Worm (Caenorhabditis elegans) whole organism, young adult: ENCODE data around the gene sax-2.

Experiments used
- B0019.2 ChIP-seq: fragments of 200-800 bp; sonication (Bioruptor generic); conservative IDR thresholded peaks from 2 replicates; pipeline ENCODE4 v1.3.6; 2022; ENCODE audit warnings: missing genetic modification reagents, missing genetic modification characterization, missing compliant biosample characterization
- F23B12.7 ChIP-seq: sonication (generic microtip); optimal IDR thresholded peaks from 2 replicates; lab custom pipeline; 2017; ENCODE audit warnings: missing genetic modification characterization, mild to moderate bottlenecking, missing compliant biosample characterization, antibody characterized with exemption, moderate library complexity; ENCODE audit not compliant: insufficient read depth
- F33H1.4 ChIP-seq: fragments of 200-800 bp; sonication (Bioruptor generic); IDR thresholded peaks from 2 replicates; pipeline ENCODE4 v1.3.6; 2022; ENCODE audit warnings: missing genetic modification reagents, missing genetic modification characterization, missing compliant biosample characterization
- F57A8.1 ChIP-seq: fragments of 200-800 bp; sonication (Bioruptor generic); optimal IDR thresholded peaks from 2 replicates; lab custom pipeline; 2018; ENCODE audit warnings: mild to moderate bottlenecking, missing genetic modification characterization, moderate library complexity, missing compliant biosample characterization
- K12H6.12 ChIP-seq: fragments of 200-800 bp; sonication (Bioruptor generic); optimal IDR thresholded peaks from 2 replicates; lab custom pipeline; 2018; ENCODE audit warnings: mild to moderate bottlenecking, missing genetic modification characterization, missing compliant biosample characterization
- T26A5.8 ChIP-seq: sonication (generic microtip); optimal IDR thresholded peaks from 2 replicates; lab custom pipeline; 2016; ENCODE audit warnings: missing genetic modification characterization, missing compliant biosample characterization
- ZK185.1 ChIP-seq: sonication (generic microtip); optimal IDR thresholded peaks from 2 replicates; lab custom pipeline; 2016; ENCODE audit warnings: mild to moderate bottlenecking, missing genetic modification characterization, missing compliant biosample characterization; ENCODE audit not compliant: poor library complexity, severe bottlenecking
- aptf-2 ChIP-seq: fragments of 200-800 bp; sonication (Bioruptor generic); conservative IDR thresholded peaks from 2 replicates; pipeline ENCODE4 v1.3.6; 2022; ENCODE audit warnings: missing genetic modification reagents, missing genetic modification characterization, missing compliant biosample characterization
- athp-1 ChIP-seq: sonication (generic microtip); optimal IDR thresholded peaks from 2 replicates; lab custom pipeline; 2017; ENCODE audit warnings: mild to moderate bottlenecking, missing genetic modification characterization, missing compliant biosample characterization
- attf-3 ChIP-seq: fragments of 200-800 bp; sonication (Bioruptor generic); conservative IDR thresholded peaks from 2 replicates; pipeline ENCODE4 v1.3.6; 2022; ENCODE audit warnings: missing genetic modification reagents, missing genetic modification characterization, missing compliant biosample characterization
- cebp-1 ChIP-seq, 2 experiments: fragments of 200-800 bp in 1 of 2; sonication (Bioruptor generic) in 1 of 2; sonication (generic microtip) in 1 of 2; IDR thresholded peaks in 1 of 2; optimal IDR thresholded peaks in 1 of 2; 2 replicates each; pipeline versions ENCODE4 v1.3.6 to Lab custom; 2017 to 2022; ENCODE audit warnings: missing compliant biosample characterization in 2 of 2, missing genetic modification characterization in 2 of 2, mild to moderate bottlenecking in 1 of 2, missing genetic modification reagents in 1 of 2, moderate library complexity in 1 of 2
- ceh-79 ChIP-seq: sonication (generic microtip); optimal IDR thresholded peaks from 2 replicates; lab custom pipeline; 2017; ENCODE audit warnings: mild to moderate bottlenecking, missing genetic modification characterization, missing compliant biosample characterization
- chd-7 ChIP-seq: sonication (generic microtip); optimal IDR thresholded peaks from 2 replicates; lab custom pipeline; 2016; ENCODE audit warnings: mild to moderate bottlenecking, missing genetic modification characterization, moderate library complexity, missing compliant biosample characterization
- dox-1 ChIP-seq: fragments of 200-800 bp; sonication (Bioruptor generic); IDR thresholded peaks from 2 replicates; pipeline ENCODE4 v1.3.6; 2022; ENCODE audit warnings: missing genetic modification reagents, missing genetic modification characterization, missing compliant biosample characterization
- dpff-1 ChIP-seq: sonication (generic microtip); optimal IDR thresholded peaks from 2 replicates; lab custom pipeline; 2017; ENCODE audit warnings: mild to moderate bottlenecking, missing genetic modification characterization, missing compliant biosample characterization
- efl-1 ChIP-seq: fragments of 150-350 bp; optimal IDR thresholded peaks from 2 replicates; lab custom pipeline; 2014; ENCODE audit warnings: missing biosample characterization, missing genetic modification reagents, missing genetic modification characterization
- egl-44 ChIP-seq: fragments of 200-800 bp; sonication (Bioruptor generic); IDR thresholded peaks from 2 replicates; pipeline ENCODE4 v1.3.6; 2022; ENCODE audit warnings: missing genetic modification reagents, missing genetic modification characterization, missing compliant biosample characterization
- egrh-3 ChIP-seq: fragments of 200-800 bp; sonication (Bioruptor generic); IDR thresholded peaks from 2 replicates; pipeline ENCODE4 v1.3.6; 2022; ENCODE audit warnings: missing genetic modification reagents, missing genetic modification characterization, missing compliant biosample characterization
- ekl-4 ChIP-seq: fragments of 200-800 bp; sonication (Bioruptor generic); IDR thresholded peaks from 2 replicates; pipeline ENCODE4 v1.3.6; 2022; ENCODE audit warnings: missing genetic modification reagents, missing genetic modification characterization, missing compliant biosample characterization
- gei-17 ChIP-seq: fragments of 200-800 bp; sonication (Bioruptor generic); optimal IDR thresholded peaks from 2 replicates; lab custom pipeline; 2018; ENCODE audit warnings: mild to moderate bottlenecking, missing genetic modification characterization, missing compliant biosample characterization
- hmg-1.2 ChIP-seq: fragments of 200-800 bp; sonication (Bioruptor generic); IDR thresholded peaks from 2 replicates; pipeline ENCODE4 v1.3.6; 2022; ENCODE audit warnings: missing genetic modification reagents, missing genetic modification characterization, missing compliant biosample characterization
- lag-1 ChIP-seq: fragments of 200-800 bp; sonication (Bioruptor generic); IDR thresholded peaks from 2 replicates; pipeline ENCODE4 v1.3.6; 2022; ENCODE audit warnings: missing genetic modification reagents, missing genetic modification characterization, missing compliant biosample characterization
- let-526 ChIP-seq: fragments of 200-800 bp; sonication (Bioruptor generic); IDR thresholded peaks from 2 replicates; pipeline ENCODE4 v1.3.6; 2022; ENCODE audit warnings: missing genetic modification reagents, missing genetic modification characterization, missing compliant biosample characterization
- lsl-1 ChIP-seq: fragments of 200-800 bp; sonication (Bioruptor generic); optimal IDR thresholded peaks from 2 replicates; lab custom pipeline; 2018; ENCODE audit warnings: mild to moderate bottlenecking, missing genetic modification characterization, moderate library complexity, missing compliant biosample characterization
- madf-10 ChIP-seq: sonication (generic microtip); optimal IDR thresholded peaks from 2 replicates; lab custom pipeline; 2016; ENCODE audit warnings: mild to moderate bottlenecking, missing genetic modification characterization, missing compliant biosample characterization
- madf-6 ChIP-seq: fragments of 200-800 bp; sonication (Bioruptor generic); IDR thresholded peaks from 2 replicates; pipeline ENCODE4 v1.3.6; 2022; ENCODE audit warnings: missing genetic modification reagents, missing genetic modification characterization, missing compliant biosample characterization
- madf-8 ChIP-seq: fragments of 200-800 bp; sonication (Bioruptor generic); conservative IDR thresholded peaks from 2 replicates; pipeline ENCODE4 v1.3.6; 2022; ENCODE audit warnings: missing genetic modification reagents, missing genetic modification characterization, missing compliant biosample characterization
- mcd-1 ChIP-seq: fragments of 200-800 bp; sonication (Bioruptor generic); IDR thresholded peaks from 2 replicates; pipeline ENCODE4 v1.3.6; 2022; ENCODE audit warnings: missing genetic modification reagents, missing genetic modification characterization, missing compliant biosample characterization
- nfyb-1 ChIP-seq: fragments of 200-800 bp; sonication (Bioruptor generic); IDR thresholded peaks from 2 replicates; pipeline ENCODE4 v1.3.6; 2022; ENCODE audit warnings: missing genetic modification reagents, missing genetic modification characterization, missing compliant biosample characterization
- nhr-80 ChIP-seq: sonication (generic microtip); optimal IDR thresholded peaks from 2 replicates; lab custom pipeline; 2016; ENCODE audit warnings: missing genetic modification characterization, missing compliant biosample characterization
- pha-4 ChIP-seq: fragments of 150-350 bp; sonication (generic microtip); optimal IDR thresholded peaks from 2 replicates; lab custom pipeline; 2014; ENCODE audit warnings: missing biosample characterization, missing genetic modification reagents, missing genetic modification characterization
- repo-1 ChIP-seq: sonication (generic microtip); optimal IDR thresholded peaks from 2 replicates; lab custom pipeline; 2017; ENCODE audit warnings: mild to moderate bottlenecking, missing genetic modification characterization, missing compliant biosample characterization
- rpc-1 ChIP-seq, 2 experiments: fragments of 150-350 bp in 1 of 2; sonication (generic microtip) in 1 of 2; optimal IDR thresholded peaks; 2 replicates each; lab custom pipeline; 2014 to 2018; ENCODE audit warnings: missing biosample characterization in 1 of 2, missing genetic modification characterization in 1 of 2, missing genetic modification reagents in 1 of 2, missing genotype in 1 of 2
- snpc-1.1 ChIP-seq: sonication (generic microtip); optimal IDR thresholded peaks from 2 replicates; lab custom pipeline; 2017; ENCODE audit warnings: missing genetic modification characterization, mild to moderate bottlenecking, missing compliant biosample characterization, antibody characterized with exemption, moderate library complexity, missing genotype, missing genetic modification reagents; ENCODE audit not compliant: insufficient read depth
- snpc-1.3 ChIP-seq: sonication (generic microtip); optimal IDR thresholded peaks from 2 replicates; lab custom pipeline; 2017; ENCODE audit warnings: missing genetic modification characterization, mild to moderate bottlenecking, missing compliant biosample characterization, antibody characterized with exemption, moderate library complexity, missing genotype, missing genetic modification reagents; ENCODE audit not compliant: insufficient read depth
- snpc-4 ChIP-seq, 5 experiments: fragments of 150-350 bp in 1 of 5; sonication (generic microtip) in 4 of 5; optimal IDR thresholded peaks; 2 replicates each; lab custom pipeline; 2014 to 2018; ENCODE audit warnings: missing genetic modification characterization in 5 of 5, missing biosample characterization in 3 of 5, antibody characterized with exemption in 2 of 5, mild to moderate bottlenecking in 2 of 5, missing compliant biosample characterization in 2 of 5, missing genotype in 2 of 5, moderate library complexity in 2 of 5, missing genetic modification reagents in 1 of 5
- tbx-9 ChIP-seq: sonication (generic microtip); optimal IDR thresholded peaks from 2 replicates; lab custom pipeline; 2016; ENCODE audit warnings: borderline replicate concordance, missing genetic modification characterization, inconsistent platforms, missing compliant biosample characterization
- tlf-1 ChIP-seq: fragments of 200-800 bp; sonication (Bioruptor generic); optimal IDR thresholded peaks from 2 replicates; lab custom pipeline; 2018; ENCODE audit warnings: mild to moderate bottlenecking, missing genetic modification characterization, missing compliant biosample characterization
- unc-62 ChIP-seq: fragments of 150-350 bp; optimal IDR thresholded peaks from 2 replicates; lab custom pipeline; 2014; ENCODE audit warnings: missing biosample characterization, missing genetic modification reagents, missing genetic modification characterization
- zfh-2 ChIP-seq: fragments of 200-800 bp; sonication (Bioruptor generic); conservative IDR thresholded peaks from 2 replicates; pipeline ENCODE4 v1.3.6; 2022; ENCODE audit warnings: missing genetic modification reagents, missing genetic modification characterization, missing compliant biosample characterization
- ztf-18 ChIP-seq: sonication (generic microtip); optimal IDR thresholded peaks from 2 replicates; lab custom pipeline; 2016; ENCODE audit warnings: missing genotype, mild to moderate bottlenecking, missing genetic modification characterization, missing compliant biosample characterization
- ztf-28 ChIP-seq: fragments of 200-800 bp; sonication (Bioruptor generic); IDR thresholded peaks from 2 replicates; pipeline ENCODE4 v1.3.6; 2022; ENCODE audit warnings: missing genetic modification reagents, missing genetic modification characterization, missing compliant biosample characterization

The sax-2 gene

ce11 chrIII:5106893-5107471 is 2.5 kb upstream of the sax-2 start, which contains the start of gene dpy-17:
Gene dpy-17 (plus strand): TSS chrIII:5107330.
- peak; percentile 35 for TF ChIP-seq repo-1
- TF ChIP-seq ztf-28, result no peak
- TF ChIP-seq, all 124 proteins: peak for 1

- TF ChIP-seq nfyb-1 (GFP tag; lab: Robert Waterston, UW) (no peak), snpc-4 (GFP tag; optimal IDR thresholded peaks at IDR 0.05; lab: Kevin White, UChicago) (no peak), snpc-4 (tag; optimal IDR thresholded peaks at IDR 0.05; lab: Kevin White, UChicago) (no peak), egrh-3 (peak; percentile 62; the same call in 1 of the 2 replicates), zfh-2 (GFP tag; lab: Robert Waterston, UW) (peak; percentile 83), athp-1 (tag; lab: Kevin White, UChicago) (no peak), B0019.2 (GFP tag; lab: Robert Waterston, UW) (no peak)
Measured at ce11 chrIII:5107959-5108358, 1.5 kb upstream of the sax-2 start.

- TF ChIP-seq nhr-80 (peak; percentile 47), snpc-4 (GFP tag; optimal IDR thresholded peaks at IDR 0.05; lab: Kevin White, UChicago) (no peak), snpc-4 (tag; optimal IDR thresholded peaks at IDR 0.05; lab: Kevin White, UChicago) (peak in 1 of 4 experiments; percentile 42), unc-62 (GFP tag; lab: Kevin White, UChicago) (no peak), madf-6 (GFP tag; lab: Robert Waterston, UW) (peak; percentile 57; the same call in 1 of the 2 replicates), tlf-1 (GFP tag; lab: Kevin White, UChicago) (no peak), K12H6.12 (no peak), rpc-1 (optimal IDR thresholded peaks at IDR 0.05; lab: Kevin White, UChicago) (no peak), rpc-1 (tag; optimal IDR thresholded peaks at IDR 0.05; lab: Kevin White, UChicago) (no peak), madf-8 (GFP tag; lab: Robert Waterston, UW) (0 out of 2 replicates have a peak, but pooled peaks have one; percentile 28), lag-1 (GFP tag; lab: Robert Waterston, UW) (no peak), lsl-1 (GFP tag; lab: Kevin White, UChicago) (no peak), F23B12.7 (tag; lab: Kevin White, UChicago) (peak; percentile 5), tbx-9 (tag; lab: Kevin White, UChicago) (no peak), mcd-1 (GFP tag; lab: Robert Waterston, UW) (peak; percentile 45), ZK185.1 (tag; lab: Kevin White, UChicago) (peak; percentile 47), snpc-1.1 (no peak), let-526 (no peak), madf-10 (no peak), zfh-2 (GFP tag; lab: Robert Waterston, UW) (no peak), gei-17 (GFP tag; lab: Kevin White, UChicago) (no peak), attf-3 (GFP tag; lab: Robert Waterston, UW) (no peak), pha-4 (tag; lab: Kevin White, UChicago) (no peak), F33H1.4 (GFP tag; lab: Robert Waterston, UW) (no peak), ceh-79 (tag; lab: Kevin White, UChicago) (no peak), dox-1 (GFP tag; lab: Robert Waterston, UW) (no peak), hmg-1.2 (GFP tag; lab: Robert Waterston, UW) (peak; percentile 79), efl-1 (peak; percentile 23), ekl-4 (GFP tag; lab: Robert Waterston, UW) (0 out of 2 replicates have a peak, but pooled peaks have one; percentile 13), egl-44 (GFP tag; lab: Robert Waterston, UW) (no peak), cebp-1 (GFP tag; IDR thresholded peaks at IDR 0.05; lab: Robert Waterston, UW) (no peak), cebp-1 (tag; optimal IDR thresholded peaks at IDR 0.05; lab: Kevin White, UChicago) (no peak), ztf-18 (tag; lab: Kevin White, UChicago) (peak; percentile 30), T26A5.8 (tag; lab: Kevin White, UChicago) (no peak), chd-7 (tag; lab: Kevin White, UChicago) (no peak), aptf-2 (GFP tag; lab: Robert Waterston, UW) (no peak), dpff-1 (no peak), F57A8.1 (GFP tag; lab: Kevin White, UChicago) (no peak), snpc-1.3 (tag; lab: Kevin White, UChicago) (no peak)
Measured at ce11 chrIII:5108746-5109145, 755 bp upstream of the sax-2 start.
